Fruit fly (Drosophila melanogaster) whole organism, adult: ENCODE data around the gene Kpc1.

Experiments
- CG11617 ChIP-seq: fragments of 200-800 bp; sonication (Bioruptor generic); optimal IDR thresholded peaks from 2 replicates; lab custom pipeline; 2017; ENCODE audit warnings: mild to moderate bottlenecking, missing biosample characterization, missing genetic modification reagents, missing genetic modification characterization
- CG12768 ChIP-seq: fragments of 200-800 bp; sonication (Bioruptor generic); optimal IDR thresholded peaks from 2 replicates; lab custom pipeline; 2017; ENCODE audit warnings: missing biosample characterization, missing genetic modification characterization, mild to moderate bottlenecking, moderate library complexity, missing genetic modification reagents
- CG14711 ChIP-seq: fragments of 200-800 bp; sonication (Bioruptor generic); optimal IDR thresholded peaks from 2 replicates; lab custom pipeline; 2018; ENCODE audit warnings: missing biosample characterization, mild to moderate bottlenecking, missing genetic modification characterization, moderate library complexity
- CG1620 ChIP-seq: fragments of 200-800 bp; sonication (Bioruptor generic); optimal IDR thresholded peaks from 2 replicates; lab custom pipeline; 2016; ENCODE audit warnings: missing biosample characterization, missing genetic modification characterization
- CG33017 ChIP-seq: fragments of 200-800 bp; sonication (Bioruptor generic); optimal IDR thresholded peaks from 2 replicates; lab custom pipeline; 2018; ENCODE audit warnings: missing biosample characterization, mild to moderate bottlenecking, missing genetic modification characterization, moderate library complexity
- CG5204 ChIP-seq: fragments of 200-800 bp; sonication (Bioruptor generic); optimal IDR thresholded peaks from 2 replicates; lab custom pipeline; 2016; ENCODE audit warnings: missing biosample characterization, missing genetic modification characterization
- CG7045 ChIP-seq: fragments of 200-800 bp; sonication (Bioruptor generic); optimal IDR thresholded peaks from 2 replicates; lab custom pipeline; 2017; ENCODE audit warnings: missing biosample characterization, mild to moderate bottlenecking, missing genetic modification characterization
- CG7101 ChIP-seq: fragments of 200-800 bp; sonication (Bioruptor generic); optimal IDR thresholded peaks from 2 replicates; lab custom pipeline; 2018; ENCODE audit warnings: missing biosample characterization, mild to moderate bottlenecking, missing genetic modification characterization, moderate library complexity
- Clk ChIP-seq: fragments of 200-800 bp; sonication (Bioruptor generic); optimal IDR thresholded peaks from 2 replicates; lab custom pipeline; 2017; ENCODE audit warnings: missing biosample characterization, missing genetic modification characterization
- Crg-1 ChIP-seq: fragments of 200-800 bp; sonication (Bioruptor generic); optimal IDR thresholded peaks from 2 replicates; lab custom pipeline; 2016; ENCODE audit warnings: missing biosample characterization, missing genetic modification characterization
- Hr96 ChIP-seq: fragments of 200-800 bp; sonication (Bioruptor generic); optimal IDR thresholded peaks from 2 replicates; lab custom pipeline; 2016; ENCODE audit warnings: missing biosample characterization, missing genetic modification characterization
- Mnt ChIP-seq: fragments of 200-800 bp; sonication (Bioruptor generic); optimal IDR thresholded peaks from 2 replicates; lab custom pipeline; 2016; ENCODE audit warnings: missing biosample characterization, mild to moderate bottlenecking, missing genetic modification characterization
- bab1 ChIP-seq: fragments of 200-800 bp; sonication (Bioruptor generic); optimal IDR thresholded peaks from 3 replicates; lab custom pipeline; 2019; ENCODE audit warnings: missing biosample characterization, mild to moderate bottlenecking, missing genetic modification characterization, moderate library complexity
- cic ChIP-seq: fragments of 200-800 bp; sonication (Bioruptor generic); optimal IDR thresholded peaks from 2 replicates; lab custom pipeline; 2017; ENCODE audit warnings: missing biosample characterization, mild to moderate bottlenecking, missing genetic modification characterization, moderate library complexity
- cnc ChIP-seq, 2 experiments: fragments of >200 bp; optimal IDR thresholded peaks; 2 replicates each; lab custom pipeline; 2017
- kay ChIP-seq: fragments of 200-800 bp; sonication (Bioruptor generic); peaks from one replicate; lab custom pipeline; 2016; ENCODE audit warnings: missing biosample characterization, missing genetic modification characterization, borderline replicate concordance
- ovo ChIP-seq: fragments of 200-800 bp; sonication (Bioruptor generic); optimal IDR thresholded peaks from 2 replicates; lab custom pipeline; 2016; ENCODE audit warnings: missing biosample characterization, missing genetic modification characterization
- pad ChIP-seq: fragments of 200-800 bp; sonication (Bioruptor generic); optimal IDR thresholded peaks from 3 replicates; lab custom pipeline; 2017; ENCODE audit warnings: missing biosample characterization, missing genetic modification characterization, mild to moderate bottlenecking, moderate library complexity, missing genetic modification reagents
- tj ChIP-seq: fragments of 200-800 bp; sonication (Bioruptor generic); optimal IDR thresholded peaks from 3 replicates; lab custom pipeline; 2017; ENCODE audit warnings: missing biosample characterization, mild to moderate bottlenecking, missing genetic modification characterization, moderate library complexity
- toe ChIP-seq: fragments of 200-800 bp; sonication (Bioruptor generic); optimal IDR thresholded peaks from 2 replicates; lab custom pipeline; 2016; ENCODE audit warnings: missing biosample characterization, missing genetic modification characterization

The Kpc1 gene

DNA sequence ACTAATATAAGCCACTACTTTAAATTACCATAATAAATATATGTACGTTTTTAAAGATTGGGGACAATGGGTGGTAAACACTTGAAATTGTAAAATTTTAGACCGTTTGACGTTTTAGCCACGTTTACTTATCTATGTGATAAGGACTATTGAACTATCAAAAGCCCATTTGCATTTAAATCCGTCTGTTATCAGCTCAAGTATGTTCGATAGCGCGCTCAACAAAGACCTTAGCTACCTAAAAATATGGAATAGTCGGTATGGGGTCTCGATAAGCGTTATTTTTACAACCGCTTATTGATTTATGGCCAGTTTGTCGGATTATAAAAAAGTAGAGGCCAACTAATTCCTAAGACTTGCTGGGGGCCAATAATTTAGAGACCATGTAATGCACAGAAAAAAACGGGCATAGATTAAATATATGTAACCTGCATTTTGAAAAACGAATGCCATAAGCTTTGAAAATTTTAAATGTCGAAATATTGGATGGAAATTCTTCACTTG, 35.7 kb upstream of the Kpc1 start:
- TF ChIP-seq Hr96 (GFP tag; lab: Kevin White, UChicago) (no peak), Clk (GFP tag; lab: Kevin White, UChicago) (no peak), CG11617 (GFP tag; lab: Kevin White, UChicago) (no peak), tj (GFP tag; lab: Kevin White, UChicago) (no peak), CG12768 (GFP tag; lab: Kevin White, UChicago) (no peak), CG5204 (GFP tag; lab: Kevin White, UChicago) (no peak), ovo (GFP tag; lab: Kevin White, UChicago) (no peak), CG7101 (tag; lab: Kevin White, UChicago) (no peak), Crg-1 (no peak), Mnt (GFP tag; lab: Kevin White, UChicago) (no peak), pad (GFP tag; lab: Kevin White, UChicago) (no peak), CG7045 (GFP tag; lab: Kevin White, UChicago) (no peak), CG1620 (GFP tag; lab: Kevin White, UChicago) (no peak), CG14711 (no peak), bab1 (no peak), kay (GFP tag; lab: Kevin White, UChicago) (no peak), CG33017 (tag; lab: Kevin White, UChicago) (no peak), cnc (optimal IDR thresholded peaks at IDR 0.05; lab: Kevin White, UChicago) (no peak)

DNA sequence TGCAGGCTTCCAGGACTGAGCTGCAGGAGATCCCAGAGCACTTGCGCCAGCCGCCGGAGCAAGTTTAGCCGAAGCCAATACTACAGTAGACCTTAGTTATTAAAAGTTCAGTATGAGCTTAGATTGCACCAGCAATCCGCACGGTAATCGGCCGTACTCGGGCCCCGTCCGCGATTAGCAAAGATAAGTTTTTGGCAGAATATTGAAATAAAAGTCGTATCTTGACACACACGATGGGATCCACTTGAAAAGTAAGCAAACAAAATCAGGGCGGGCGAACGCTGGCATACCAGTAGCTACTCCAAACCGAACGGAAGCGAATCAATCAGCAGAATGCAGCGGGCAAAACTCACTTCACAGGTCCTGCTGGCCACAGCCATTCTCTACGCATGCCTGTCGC, 34.3 kb upstream of the Kpc1 start, which contains the start of gene CG34316:
CG34316 (plus strand) TSS at position 301 of the 400 bp plus-strand sequence.
- TF ChIP-seq Crg-1 (no peak), CG11617 (GFP tag; lab: Kevin White, UChicago) (no peak), ovo (GFP tag; lab: Kevin White, UChicago) (no peak), CG5204 (GFP tag; lab: Kevin White, UChicago) (no peak), Clk (GFP tag; lab: Kevin White, UChicago) (no peak), pad (GFP tag; lab: Kevin White, UChicago) (no peak), toe (GFP tag; lab: Kevin White, UChicago) (no peak), tj (GFP tag; lab: Kevin White, UChicago) (no peak), CG33017 (tag; lab: Kevin White, UChicago) (no peak), Hr96 (GFP tag; lab: Kevin White, UChicago) (no peak), CG7101 (tag; lab: Kevin White, UChicago) (no peak), cic (GFP tag; lab: Kevin White, UChicago) (no peak), CG7045 (GFP tag; lab: Kevin White, UChicago) (no peak)

DNA sequence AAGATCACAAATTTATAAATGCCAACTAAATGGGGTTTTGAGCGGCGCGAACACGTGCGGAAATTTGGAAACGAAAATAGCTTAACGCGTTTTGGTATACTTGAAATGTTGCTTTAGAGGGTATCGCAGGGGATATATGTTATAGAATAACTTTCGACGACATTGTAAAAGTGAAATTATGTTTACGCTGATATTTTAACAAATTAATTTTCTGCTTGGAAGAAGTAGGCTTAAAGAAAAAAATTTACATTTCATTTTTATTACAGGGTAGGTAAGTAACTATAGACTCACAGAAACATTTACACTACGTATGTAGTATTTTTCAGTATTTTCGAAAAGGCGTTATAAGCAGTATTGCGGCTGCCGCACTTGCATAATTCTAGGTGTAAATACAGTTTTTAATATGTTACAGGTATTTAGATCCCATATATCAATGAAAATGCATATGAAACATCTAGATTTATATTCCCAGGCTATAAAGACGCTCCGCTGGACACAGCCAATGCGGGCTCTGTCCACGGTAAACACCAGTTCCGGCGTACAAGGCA, 33.4 kb upstream of the Kpc1 start, which contains the start of the genes Art3 and mRpS10:
Art3 (minus strand) TSS at position 80 of the 548 bp plus-strand sequence.
mRpS10 (plus strand) TSS at position 337 of the 548 bp plus-strand sequence.
- TF ChIP-seq CG33017 (tag; lab: Kevin White, UChicago) (peak; percentile 100), Clk (GFP tag; lab: Kevin White, UChicago) (peak; percentile 99), tj (GFP tag; lab: Kevin White, UChicago) (peak; percentile 94), pad (GFP tag; lab: Kevin White, UChicago) (peak; percentile 96), ovo (GFP tag; lab: Kevin White, UChicago) (peak; percentile 98), CG14711 (peak; percentile 99), kay (GFP tag; lab: Kevin White, UChicago) (no peak), CG11617 (GFP tag; lab: Kevin White, UChicago) (peak; percentile 99), Mnt (GFP tag; lab: Kevin White, UChicago) (peak; percentile 99), CG12768 (GFP tag; lab: Kevin White, UChicago) (peak; percentile 100), bab1 (peak; percentile 100), toe (GFP tag; lab: Kevin White, UChicago) (peak; percentile 100), Crg-1 (peak; percentile 99), CG7045 (GFP tag; lab: Kevin White, UChicago) (peak; percentile 100), CG5204 (GFP tag; lab: Kevin White, UChicago) (peak; percentile 100), cnc (optimal IDR thresholded peaks at IDR 0.05; lab: Kevin White, UChicago) (no peak), Hr96 (GFP tag; lab: Kevin White, UChicago) (no peak), cic (GFP tag; lab: Kevin White, UChicago) (peak; percentile 89), CG7101 (tag; lab: Kevin White, UChicago) (peak; percentile 100), CG1620 (GFP tag; lab: Kevin White, UChicago) (peak; percentile 99)

DNA sequence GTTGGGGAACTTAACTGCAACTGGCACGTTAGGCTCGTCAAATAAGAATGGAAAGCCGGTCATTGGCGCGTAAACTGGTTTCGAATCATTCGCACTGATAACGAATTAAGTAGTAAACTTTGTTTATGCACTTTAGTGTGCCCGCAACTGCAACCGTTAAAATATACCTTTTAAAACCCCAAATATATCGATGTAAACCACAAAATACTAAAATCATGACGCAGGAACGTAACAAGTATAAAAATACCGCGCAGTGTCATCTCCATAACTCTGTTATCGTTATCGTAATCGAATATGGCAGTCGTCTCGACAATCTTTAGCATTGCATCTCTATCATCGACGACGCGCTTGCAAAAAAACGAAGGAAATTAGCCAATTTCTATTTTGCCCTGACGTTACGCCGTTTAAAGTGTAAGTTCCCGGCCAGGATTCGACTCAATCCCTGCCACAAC, 29.3 kb upstream of the Kpc1 start, which contains the start of the genes CG31344 and Caf1-55:
CG31344 (minus strand) TSS at position 51 of the 452 bp plus-strand sequence.
Caf1-55 (plus strand) TSS at position 298 of the 452 bp plus-strand sequence.
- TF ChIP-seq cic (GFP tag; lab: Kevin White, UChicago) (peak; percentile 35), Mnt (GFP tag; lab: Kevin White, UChicago) (peak; percentile 75), CG14711 (peak; percentile 29), kay (GFP tag; lab: Kevin White, UChicago) (no peak), Crg-1 (no peak), bab1 (peak; percentile 83), CG5204 (GFP tag; lab: Kevin White, UChicago) (no peak), CG11617 (GFP tag; lab: Kevin White, UChicago) (peak; percentile 6), CG7101 (tag; lab: Kevin White, UChicago) (no peak), CG1620 (GFP tag; lab: Kevin White, UChicago) (no peak)

DNA sequence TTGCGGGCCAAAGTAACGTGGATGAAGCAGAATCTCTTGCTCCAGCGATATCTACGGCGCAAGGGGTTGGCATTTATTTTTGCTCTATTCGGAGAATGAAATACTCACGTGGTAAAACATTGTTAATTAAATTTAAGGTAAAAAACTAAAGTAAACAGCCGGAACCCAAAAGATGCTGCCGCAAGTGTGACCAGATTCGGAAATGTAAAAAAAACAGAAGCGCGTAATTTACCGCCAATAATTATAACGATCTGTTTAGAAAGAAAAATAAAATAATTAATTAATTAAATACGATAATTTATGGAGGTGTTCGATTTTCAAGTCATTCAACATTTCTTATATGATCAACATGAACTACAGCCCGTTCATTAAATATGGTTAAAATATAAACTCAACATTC, 27.0 kb upstream of the Kpc1 start, which contains the start of gene Polr2G:
Polr2G (minus strand) TSS at position 208 of the 400 bp plus-strand sequence.
- no peak for TF ChIP-seq toe (GFP tag; lab: Kevin White, UChicago)
- peak; percentile 30 for TF ChIP-seq bab1
